Fruit fly (Drosophila melanogaster): ENCODE results near the gene CG5946.

CG5946 gene

DNA sequence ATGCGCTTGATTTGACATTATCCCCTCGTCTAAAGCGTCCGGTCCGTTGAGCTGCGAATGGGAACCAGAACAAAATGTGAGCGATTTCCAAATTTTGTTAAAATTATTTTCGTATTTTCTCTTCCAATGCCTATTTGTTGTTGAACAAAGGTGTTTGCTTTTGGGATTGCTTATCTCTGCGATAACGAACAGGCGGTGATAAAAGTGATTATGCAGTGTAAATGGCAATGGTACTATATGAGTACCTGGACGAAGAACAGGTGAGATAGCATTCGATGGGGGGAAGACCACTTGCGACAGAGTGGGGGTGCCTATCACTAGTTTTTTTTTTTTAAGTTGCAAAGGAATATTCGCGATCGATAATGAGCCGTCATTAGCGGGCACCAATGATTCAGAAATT, 33.9 kb downstream of the CG5946 start (continued):
- TF ChIP-seq CG4360 (GFP tag; IDR thresholded peaks at IDR 0.05): no peak
- TF ChIP-seq CG7271 (tag; optimal IDR thresholded peaks at IDR 0.05): no peak
- peak; percentile 27 for TF ChIP-seq gro (GFP tag; optimal IDR thresholded peaks at IDR 0.05)
- TF ChIP-seq HmgZ (tag; optimal IDR thresholded peaks at IDR 0.05): peak; percentile 17
- no peak for TF ChIP-seq nerfin-1 (tag; optimal IDR thresholded peaks at IDR 0.05)
- TF ChIP-seq ken (GFP tag; IDR thresholded peaks at IDR 0.05): no peak
- TF ChIP-seq CG11723 (GFP tag; optimal IDR thresholded peaks at IDR 0.05): no peak
- TF ChIP-seq sob (GFP tag; IDR thresholded peaks at IDR 0.05): no peak
- TF ChIP-seq Taf1 (GFP tag; IDR thresholded peaks at IDR 0.05): no peak
- peak; percentile 34 for TF ChIP-seq schlank (tag; optimal IDR thresholded peaks at IDR 0.05)
- TF ChIP-seq CG10543 (GFP tag; optimal IDR thresholded peaks at IDR 0.05): peak; percentile 52
- no peak for TF ChIP-seq CG16815 (GFP tag; optimal IDR thresholded peaks at IDR 0.05)
- no peak for TF ChIP-seq CG12104 (GFP tag; optimal IDR thresholded peaks at IDR 0.05)
- no peak for TF ChIP-seq Lhr (GFP tag; optimal IDR thresholded peaks at IDR 0.05)
- no peak for TF ChIP-seq CG4730 (GFP tag; IDR thresholded peaks at IDR 0.05)
- no peak for TF ChIP-seq CG5953 (GFP tag; IDR thresholded peaks at IDR 0.05)
- no peak for TF ChIP-seq Eip74EF (GFP tag; optimal IDR thresholded peaks at IDR 0.05)
- no peak for TF ChIP-seq grau (tag; optimal IDR thresholded peaks at IDR 0.05)
- TF ChIP-seq nom (GFP tag; optimal IDR thresholded peaks at IDR 0.05): no peak
- TF ChIP-seq CG5245 (GFP tag; optimal IDR thresholded peaks at IDR 0.05): no peak
- peak in 1 of 2 experiments; percentile 82 for TF ChIP-seq Pdp1 (GFP tag; optimal IDR thresholded peaks at IDR 0.05)
- TF ChIP-seq vnd (GFP tag; IDR thresholded peaks at IDR 0.05; ENCODE audit: partially characterized antibody): no peak
- no peak for TF ChIP-seq CG15073 (GFP tag; optimal IDR thresholded peaks at IDR 0.05)
- TF ChIP-seq usp (GFP tag; optimal IDR thresholded peaks at IDR 0.05): no peak
- TF ChIP-seq Dad (GFP tag; optimal IDR thresholded peaks at IDR 0.05): no peak
- TF ChIP-seq CG3838 (GFP tag; optimal IDR thresholded peaks at IDR 0.05): no peak
- TF ChIP-seq Nf-YA (GFP tag; IDR thresholded peaks at IDR 0.05): 0 out of 2 replicates have a peak, but pooled peaks have one; percentile 7
- no peak for TF ChIP-seq insv (GFP tag; optimal IDR thresholded peaks at IDR 0.05)
- TF ChIP-seq ab (GFP tag; optimal IDR thresholded peaks at IDR 0.05): no peak
- TF ChIP-seq so (GFP tag; IDR thresholded peaks at IDR 0.05): peak; percentile 63; the same call in 1 of the 3 replicates
- no peak for TF ChIP-seq Mrtf (GFP tag; IDR thresholded peaks at IDR 0.05)
- peak; percentile 33 for TF ChIP-seq ATbp (GFP tag; optimal IDR thresholded peaks at IDR 0.05)
- TF ChIP-seq CG6813 (GFP tag; optimal IDR thresholded peaks at IDR 0.05): peak; percentile 54
- peak; percentile 34 for TF ChIP-seq BtbVII (GFP tag; optimal IDR thresholded peaks at IDR 0.05)
- peak; percentile 64 for TF ChIP-seq sug (tag; optimal IDR thresholded peaks at IDR 0.05)
- no peak for TF ChIP-seq Usf (GFP tag; optimal IDR thresholded peaks at IDR 0.05)
- TF ChIP-seq ind (GFP tag; optimal IDR thresholded peaks at IDR 0.05): no peak
- TF ChIP-seq pros (GFP tag; optimal IDR thresholded peaks at IDR 0.05): no peak
- TF ChIP-seq Kr (GFP tag; optimal IDR thresholded peaks at IDR 0.05): no peak
- peak; percentile 4 for TF ChIP-seq caup (GFP tag; optimal IDR thresholded peaks at IDR 0.05; ENCODE audit: severe bottlenecking)
- no peak for TF ChIP-seq dysf (GFP tag; IDR thresholded peaks at IDR 0.05)
- peak; percentile 48 for TF ChIP-seq CG34376 (GFP tag; optimal IDR thresholded peaks at IDR 0.05)
- TF ChIP-seq rib (GFP tag; IDR thresholded peaks at IDR 0.05): 0 out of 2 replicates have a peak, but pooled peaks have one; percentile 40
- TF ChIP-seq Med (GFP tag): peak; percentile 23
- peak; percentile 40; the same call in 1 of the 2 replicates for TF ChIP-seq Atf6 (GFP tag; IDR thresholded peaks at IDR 0.05)
- no peak for TF ChIP-seq CG1832 (GFP tag; optimal IDR thresholded peaks at IDR 0.05)
- no peak for TF ChIP-seq Camta (GFP tag; optimal IDR thresholded peaks at IDR 0.05)
- peak; percentile 36 for TF ChIP-seq CG15514 (GFP tag; optimal IDR thresholded peaks at IDR 0.05)
- TF ChIP-seq z (GFP tag; IDR thresholded peaks at IDR 0.05): no peak
- peak; percentile 47 for TF ChIP-seq CG18599 (GFP tag; optimal IDR thresholded peaks at IDR 0.05)
- peak; percentile 87 for TF ChIP-seq exex (tag; optimal IDR thresholded peaks at IDR 0.05)

All from whole organism, embryonic.